Worm (Caenorhabditis elegans) whole organism, L4 larva: Measurements from ENCODE around the gene R07E5.6.

Experiments used
- ama-1 ChIP-seq: fragments of 150-350 bp; optimal IDR thresholded peaks from 2 replicates; lab custom pipeline; 2014; ENCODE audit warnings: inconsistent platforms, mixed read lengths
- ceh-28 ChIP-seq: fragments of 150-350 bp; optimal IDR thresholded peaks from 2 replicates; lab custom pipeline; 2014; ENCODE audit warnings: missing biosample characterization, missing genetic modification reagents, missing genetic modification characterization
- ces-1 ChIP-seq: fragments of 150-350 bp; sonication (generic microtip); optimal IDR thresholded peaks from 4 replicates; lab custom pipeline; 2014; ENCODE audit warnings: missing biosample characterization, missing genetic modification reagents, missing genetic modification characterization
- egl-43 ChIP-seq: fragments of 200-800 bp; sonication (Bioruptor generic); IDR thresholded peaks from 2 replicates; pipeline ENCODE4 v1.3.6; 2022; ENCODE audit warnings: missing genetic modification reagents, missing genetic modification characterization, missing compliant biosample characterization
- fkh-10 ChIP-seq: fragments of 150-350 bp; optimal IDR thresholded peaks from 2 replicates; lab custom pipeline; 2014; ENCODE audit warnings: missing biosample characterization, missing genetic modification reagents, missing genetic modification characterization
- fos-1 ChIP-seq: fragments of 150-350 bp; optimal IDR thresholded peaks from 2 replicates; lab custom pipeline; 2014; ENCODE audit warnings: missing biosample characterization, missing genetic modification characterization
- hlh-30 ChIP-seq: sonication (generic microtip); optimal IDR thresholded peaks from 2 replicates; lab custom pipeline; 2017; ENCODE audit warnings: antibody characterized with exemption, mild to moderate bottlenecking, missing genetic modification characterization, missing compliant biosample characterization; ENCODE audit not compliant: insufficient read depth
- nhr-11 ChIP-seq: fragments of 150-350 bp; optimal IDR thresholded peaks from 2 replicates; lab custom pipeline; 2014; ENCODE audit warnings: missing biosample characterization, missing genetic modification characterization
- nhr-237 ChIP-seq: sonication (generic microtip); optimal IDR thresholded peaks from 2 replicates; lab custom pipeline; 2017; ENCODE audit warnings: missing biosample characterization, missing genetic modification characterization
- nhr-42 ChIP-seq: fragments of 200-800 bp; sonication (Bioruptor generic); IDR thresholded peaks from 2 replicates; pipeline ENCODE4 v1.3.6; 2022; ENCODE audit warnings: missing genetic modification characterization, missing compliant biosample characterization
- spr-3 ChIP-seq: fragments of 200-800 bp; sonication (Bioruptor generic); optimal IDR thresholded peaks from 2 replicates; lab custom pipeline; 2018; ENCODE audit warnings: mild to moderate bottlenecking, missing genetic modification characterization, missing compliant biosample characterization
- unc-62 ChIP-seq, 3 experiments: fragments of 150-350 bp in 1 of 3; sonication (generic microtip); optimal IDR thresholded peaks in 2 of 3; peaks in 1 of 3; 1 replicate in 1 of 3; 2 replicates in 2 of 3; lab custom pipeline; 2014 to 2017; ENCODE audit warnings: missing biosample characterization in 3 of 3, missing genetic modification characterization in 3 of 3, missing genetic modification reagents in 3 of 3, missing genotype in 1 of 3
- zag-1 ChIP-seq: fragments of 150-350 bp; optimal IDR thresholded peaks from 2 replicates; lab custom pipeline; 2014; ENCODE audit warnings: missing biosample characterization, missing genetic modification characterization

DNA sequence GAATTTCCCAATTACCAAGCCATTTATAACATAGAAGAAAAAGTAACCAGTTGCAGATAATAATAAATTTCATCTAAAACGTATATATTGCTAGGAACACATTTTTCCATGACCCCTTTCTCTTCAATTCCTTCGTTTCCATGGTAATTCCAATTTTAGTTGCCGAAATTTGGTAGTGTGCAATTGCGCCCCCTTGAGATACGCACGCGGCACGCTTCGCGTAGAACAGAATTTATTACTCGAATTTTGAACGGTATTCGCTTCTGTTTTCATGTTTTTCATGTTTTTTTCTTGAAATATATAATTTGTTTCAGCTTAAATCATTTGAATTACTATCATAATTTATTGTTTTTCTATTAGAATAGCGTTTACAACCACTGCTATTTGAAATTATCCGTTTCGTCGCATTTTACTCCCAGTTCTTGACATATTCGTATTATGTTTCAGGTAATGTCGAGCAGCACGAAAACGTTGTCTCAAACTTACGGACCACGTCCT lies 5.8 kb downstream of the R07E5.6 start, which contains the start of the genes R07E5.17 and snfc-5:
- TF ChIP-seq spr-3 (GFP tag; lab: Kevin White, UChicago) = no peak
- no peak for TF ChIP-seq zag-1 (tag; lab: Kevin White, UChicago)
- TF ChIP-seq ces-1 (GFP tag; lab: Kevin White, UChicago) = no peak
- no peak for TF ChIP-seq nhr-237 (tag; lab: Kevin White, UChicago)
- no peak for TF ChIP-seq fos-1 (tag; lab: Kevin White, UChicago)
- TF ChIP-seq unc-62 (GFP tag; optimal IDR thresholded peaks at IDR 0.05 in 1 of 2; lab: Kevin White, UChicago) = no peak
- no peak for TF ChIP-seq unc-62 (tag; optimal IDR thresholded peaks at IDR 0.05; lab: Kevin White, UChicago)
- no peak for TF ChIP-seq egl-43 (GFP tag; lab: Robert Waterston, UW)
- TF ChIP-seq hlh-30 (tag; lab: Kevin White, UChicago) = no peak
- TF ChIP-seq ama-1 (lab: Kevin White, UChicago) = no peak
- no peak for TF ChIP-seq nhr-42 (GFP tag; lab: Robert Waterston, UW)
- TF ChIP-seq nhr-11 = no peak
- no peak for TF ChIP-seq ceh-28 (tag; lab: Kevin White, UChicago)
- no peak for TF ChIP-seq fkh-10 (GFP tag; lab: Kevin White, UChicago)
